Worm (Caenorhabditis elegans): Measurements from ENCODE around the gene F48G7.5.

DNA sequence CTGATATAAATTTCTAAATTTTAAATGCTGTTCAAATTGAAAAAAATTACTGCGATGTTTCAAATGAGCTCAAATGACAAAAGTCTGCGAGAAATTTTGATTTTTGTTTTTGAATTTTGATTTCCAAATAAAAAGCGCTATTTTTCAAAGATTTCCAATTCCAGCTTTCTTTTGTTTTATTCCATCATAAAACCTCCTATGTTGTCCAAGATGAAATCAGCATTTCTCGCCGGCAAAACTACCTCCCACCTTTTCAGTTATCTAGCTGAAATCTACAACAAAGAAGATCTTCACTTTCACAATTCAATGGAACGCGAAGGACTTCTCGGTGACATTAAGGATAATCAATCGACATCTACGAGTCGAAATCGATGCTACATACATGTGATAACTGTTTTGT is 43.8 kb downstream of the F48G7.5 start, which contains the start of gene K06H6.4:
- TF ChIP-seq ceh-36 (tag; optimal IDR thresholded peaks at IDR 0.05), result no peak
- TF ChIP-seq ama-1 (optimal IDR thresholded peaks at IDR 0.05), result no peak
- TF ChIP-seq F13C5.2 (tag; optimal IDR thresholded peaks at IDR 0.05), result no peak
- TF ChIP-seq ceh-13 (GFP tag; optimal IDR thresholded peaks at IDR 0.05), result no peak
